Worm (Caenorhabditis elegans) whole organism, young adult: ENCODE results near the gene B0507.4.

ENCODE experiments used
- F23B12.7 ChIP-seq: sonication (generic microtip); optimal IDR thresholded peaks from 2 replicates; lab custom pipeline; 2017; ENCODE audit warnings: missing genetic modification characterization, mild to moderate bottlenecking, missing compliant biosample characterization, antibody characterized with exemption, moderate library complexity; ENCODE audit not compliant: insufficient read depth
- Y95B8A.8 ChIP-seq: fragments of 200-800 bp; sonication (Bioruptor generic); IDR thresholded peaks from 2 replicates; pipeline ENCODE4 v1.3.6; 2022; ENCODE audit warnings: missing genetic modification reagents, missing genetic modification characterization, missing compliant biosample characterization
- ZK185.1 ChIP-seq: sonication (generic microtip); optimal IDR thresholded peaks from 2 replicates; lab custom pipeline; 2016; ENCODE audit warnings: mild to moderate bottlenecking, missing genetic modification characterization, missing compliant biosample characterization; ENCODE audit not compliant: poor library complexity, severe bottlenecking
- ama-1 ChIP-seq, 3 experiments: fragments of 150-350 bp in 1 of 3; sonication (generic microtip) in 2 of 3; optimal IDR thresholded peaks; 2 replicates each; lab custom pipeline; 2014 to 2018; ENCODE audit warnings: missing biosample characterization in 2 of 3, missing genetic modification characterization in 2 of 3, missing genetic modification reagents in 2 of 3
- aptf-2 ChIP-seq: fragments of 200-800 bp; sonication (Bioruptor generic); conservative IDR thresholded peaks from 2 replicates; pipeline ENCODE4 v1.3.6; 2022; ENCODE audit warnings: missing genetic modification reagents, missing genetic modification characterization, missing compliant biosample characterization
- attf-6 ChIP-seq: fragments of 200-800 bp; sonication (Bioruptor generic); IDR thresholded peaks from 2 replicates; pipeline ENCODE4 v1.3.6; 2022; ENCODE audit warnings: missing genetic modification reagents, missing genetic modification characterization, missing compliant biosample characterization
- efl-1 ChIP-seq: fragments of 150-350 bp; optimal IDR thresholded peaks from 2 replicates; lab custom pipeline; 2014; ENCODE audit warnings: missing biosample characterization, missing genetic modification reagents, missing genetic modification characterization
- egl-18 ChIP-seq: fragments of 200-800 bp; sonication (Bioruptor generic); IDR thresholded peaks from 2 replicates; pipeline ENCODE4 v1.3.6; 2022; ENCODE audit warnings: missing genetic modification reagents, missing genetic modification characterization, missing compliant biosample characterization
- lsy-27 ChIP-seq: sonication (generic microtip); optimal IDR thresholded peaks from 2 replicates; lab custom pipeline; 2017; ENCODE audit warnings: missing genetic modification characterization, mild to moderate bottlenecking, missing compliant biosample characterization, antibody characterized with exemption, missing genotype, borderline replicate concordance; ENCODE audit not compliant: insufficient read depth
- nhr-90 ChIP-seq: sonication (generic microtip); optimal IDR thresholded peaks from 2 replicates; lab custom pipeline; 2016; ENCODE audit warnings: missing genotype, mild to moderate bottlenecking, missing genetic modification characterization, missing compliant biosample characterization
- pha-4 ChIP-seq: fragments of 150-350 bp; sonication (generic microtip); optimal IDR thresholded peaks from 2 replicates; lab custom pipeline; 2014; ENCODE audit warnings: missing biosample characterization, missing genetic modification reagents, missing genetic modification characterization
- sptf-2 ChIP-seq: fragments of 200-800 bp; sonication (Bioruptor generic); optimal IDR thresholded peaks from 2 replicates; lab custom pipeline; 2018; ENCODE audit warnings: mild to moderate bottlenecking, missing genetic modification characterization, missing compliant biosample characterization
- unc-62 ChIP-seq: fragments of 150-350 bp; optimal IDR thresholded peaks from 2 replicates; lab custom pipeline; 2014; ENCODE audit warnings: missing biosample characterization, missing genetic modification reagents, missing genetic modification characterization
- xnd-1 ChIP-seq: sonication (generic microtip); optimal IDR thresholded peaks from 2 replicates; lab custom pipeline; 2016; ENCODE audit warnings: missing genotype, missing genetic modification reagents, missing genetic modification characterization, missing compliant biosample characterization

DNA sequence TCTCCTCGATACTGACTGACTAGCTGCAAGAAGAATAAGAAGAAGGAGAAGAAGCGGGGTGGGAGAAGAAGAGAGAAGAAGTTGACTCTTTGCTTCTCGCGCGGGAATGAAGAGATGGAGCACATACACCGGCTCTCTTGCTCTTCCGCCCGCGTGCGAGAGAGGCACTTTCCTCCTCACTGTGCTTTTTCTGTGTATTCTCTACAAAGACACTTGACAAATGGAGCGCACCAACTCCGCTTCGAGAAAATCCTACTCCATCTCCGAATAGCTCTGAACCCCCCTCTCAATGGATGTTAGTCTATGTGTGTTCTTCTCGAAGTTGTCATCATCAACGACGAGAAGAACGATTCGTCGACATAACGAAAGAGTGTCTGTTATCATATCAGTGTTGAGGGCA lies 29.7 kb downstream of the B0507.4 start:
- TF ChIP-seq unc-62 (GFP tag; lab: Kevin White, UChicago) (no peak), F23B12.7 (tag; lab: Kevin White, UChicago) (no peak), nhr-90 (tag; lab: Kevin White, UChicago) (no peak), pha-4 (tag; lab: Kevin White, UChicago) (no peak), xnd-1 (no peak), Y95B8A.8 (GFP tag; lab: Robert Waterston, UW) (no peak), aptf-2 (GFP tag; lab: Robert Waterston, UW) (no peak), sptf-2 (no peak), ama-1 (optimal IDR thresholded peaks at IDR 0.05; lab: Kevin White, UChicago) (no peak), ama-1 (GFP tag; optimal IDR thresholded peaks at IDR 0.05; lab: Kevin White, UChicago) (no peak), ZK185.1 (no peak), lsy-27 (no peak), efl-1 (GFP tag; lab: Kevin White, UChicago) (no peak), egl-18 (GFP tag; lab: Robert Waterston, UW) (no peak), attf-6 (no peak)
